Worm (Caenorhabditis elegans) whole organism, mixed stage, embryonic: Measurements from ENCODE around the gene rpl-37.

ENCODE experiments used
- M03D4.4 ChIP-seq: sonication (generic microtip); optimal IDR thresholded peaks from 2 replicates; lab custom pipeline; 2017; ENCODE audit warnings: mild to moderate bottlenecking, missing genetic modification characterization, missing compliant biosample characterization
- bed-3 ChIP-seq: fragments of 200-800 bp; sonication (Bioruptor generic); optimal IDR thresholded peaks from 3 replicates; lab custom pipeline; 2018; ENCODE audit warnings: mild to moderate bottlenecking, missing genetic modification characterization, moderate library complexity, missing compliant biosample characterization
- blmp-1 ChIP-seq: fragments of 150-350 bp; optimal IDR thresholded peaks from 2 replicates; lab custom pipeline; 2014; ENCODE audit warnings: missing biosample characterization, missing genetic modification characterization
- ceh-83 ChIP-seq: fragments of 200-800 bp; sonication (Bioruptor generic); optimal IDR thresholded peaks from 2 replicates; lab custom pipeline; 2018; ENCODE audit warnings: mild to moderate bottlenecking, missing genetic modification characterization, missing compliant biosample characterization
- ces-1 ChIP-seq: fragments of 150-350 bp; optimal IDR thresholded peaks from 2 replicates; lab custom pipeline; 2014; ENCODE audit warnings: missing biosample characterization, missing genetic modification reagents, missing genetic modification characterization
- cnd-1 ChIP-seq: fragments of 200-800 bp; sonication (Bioruptor generic); optimal IDR thresholded peaks from 2 replicates; lab custom pipeline; 2018; ENCODE audit warnings: mild to moderate bottlenecking, missing genetic modification characterization, missing compliant biosample characterization
- drap-1 ChIP-seq: fragments of 200-800 bp; sonication (Bioruptor generic); optimal IDR thresholded peaks from 3 replicates; lab custom pipeline; 2018; ENCODE audit warnings: mild to moderate bottlenecking, missing genetic modification characterization, missing compliant biosample characterization
- elt-1 ChIP-seq: sonication (generic microtip); optimal IDR thresholded peaks from 2 replicates; lab custom pipeline; 2017; ENCODE audit warnings: missing genetic modification characterization, mild to moderate bottlenecking, missing compliant biosample characterization, antibody characterized with exemption, moderate library complexity, borderline replicate concordance; ENCODE audit not compliant: insufficient read depth
- elt-3 ChIP-seq: fragments of 150-350 bp; optimal IDR thresholded peaks from 2 replicates; lab custom pipeline; 2014; ENCODE audit warnings: missing biosample characterization, missing genetic modification characterization
- flh-1 ChIP-seq: fragments of 200-800 bp; sonication (Bioruptor generic); optimal IDR thresholded peaks from 2 replicates; lab custom pipeline; 2018; ENCODE audit warnings: mild to moderate bottlenecking, missing genetic modification characterization, moderate library complexity, missing compliant biosample characterization
- hlh-1 ChIP-seq: fragments of 150-350 bp; optimal IDR thresholded peaks from 2 replicates; lab custom pipeline; 2014; ENCODE audit warnings: missing biosample characterization, missing genetic modification reagents, missing genetic modification characterization
- lin-13 ChIP-seq: fragments of 150-350 bp; optimal IDR thresholded peaks from 2 replicates; lab custom pipeline; 2014; ENCODE audit warnings: missing biosample characterization, missing genetic modification characterization
- lin-32 ChIP-seq: fragments of 200-800 bp; sonication (Bioruptor generic); optimal IDR thresholded peaks from 2 replicates; lab custom pipeline; 2018; ENCODE audit warnings: mild to moderate bottlenecking, missing genetic modification characterization, missing compliant biosample characterization
- lsy-2 ChIP-seq: fragments of 150-350 bp; optimal IDR thresholded peaks from 2 replicates; lab custom pipeline; 2014; ENCODE audit warnings: missing biosample characterization, missing genetic modification characterization
- mep-1 ChIP-seq: fragments of 150-350 bp; optimal IDR thresholded peaks from 2 replicates; lab custom pipeline; 2017; ENCODE audit warnings: missing biosample characterization, missing genetic modification reagents, missing genetic modification characterization, inconsistent platforms
- mls-2 ChIP-seq: sonication (generic microtip); optimal IDR thresholded peaks from 2 replicates; lab custom pipeline; 2016; ENCODE audit warnings: mild to moderate bottlenecking, missing genetic modification characterization, moderate library complexity, missing compliant biosample characterization
- nhr-12 ChIP-seq: fragments of 150-350 bp; optimal IDR thresholded peaks from 2 replicates; lab custom pipeline; 2014; ENCODE audit warnings: missing biosample characterization, missing genetic modification characterization
- nhr-2 ChIP-seq: fragments of 150-350 bp; optimal IDR thresholded peaks from 2 replicates; lab custom pipeline; 2014; ENCODE audit warnings: missing biosample characterization, missing genetic modification characterization
- nhr-237 ChIP-seq: fragments of 150-350 bp; optimal IDR thresholded peaks from 2 replicates; lab custom pipeline; 2014; ENCODE audit warnings: missing biosample characterization, missing genetic modification characterization
- nhr-28 ChIP-seq: fragments of 150-350 bp; optimal IDR thresholded peaks from 2 replicates; lab custom pipeline; 2014; ENCODE audit warnings: missing biosample characterization, missing genetic modification characterization
- nhr-76 ChIP-seq: sonication (generic microtip); optimal IDR thresholded peaks from 2 replicates; lab custom pipeline; 2017; ENCODE audit warnings: missing biosample characterization, missing genetic modification characterization
- pha-4 ChIP-seq: fragments of 150-350 bp; optimal IDR thresholded peaks from 2 replicates; lab custom pipeline; 2018; ENCODE audit warnings: missing biosample characterization, missing genetic modification reagents, missing genetic modification characterization
- snpc-4 ChIP-seq: fragments of 150-350 bp; optimal IDR thresholded peaks from 2 replicates; lab custom pipeline; 2014; ENCODE audit warnings: missing biosample characterization, missing genetic modification characterization
- sptf-1 ChIP-seq: sonication (generic microtip); optimal IDR thresholded peaks from 2 replicates; lab custom pipeline; 2017; ENCODE audit warnings: mild to moderate bottlenecking, missing genetic modification characterization, moderate library complexity, missing compliant biosample characterization
- tbx-8 ChIP-seq: fragments of 200-800 bp; sonication (Bioruptor generic); optimal IDR thresholded peaks from 2 replicates; lab custom pipeline; 2018; ENCODE audit warnings: mild to moderate bottlenecking, missing genetic modification characterization, moderate library complexity, missing compliant biosample characterization
- unc-62 ChIP-seq: fragments of 150-350 bp; optimal IDR thresholded peaks from 2 replicates; lab custom pipeline; 2014; ENCODE audit warnings: missing biosample characterization, missing genetic modification reagents, missing genetic modification characterization
- zip-8 ChIP-seq: fragments of 150-350 bp; optimal IDR thresholded peaks from 2 replicates; lab custom pipeline; 2014; ENCODE audit warnings: missing biosample characterization, missing genetic modification characterization
- ztf-11 ChIP-seq: fragments of 150-350 bp; optimal IDR thresholded peaks from 2 replicates; lab custom pipeline; 2014; ENCODE audit warnings: missing biosample characterization, missing genetic modification characterization

The rpl-37 gene

DNA sequence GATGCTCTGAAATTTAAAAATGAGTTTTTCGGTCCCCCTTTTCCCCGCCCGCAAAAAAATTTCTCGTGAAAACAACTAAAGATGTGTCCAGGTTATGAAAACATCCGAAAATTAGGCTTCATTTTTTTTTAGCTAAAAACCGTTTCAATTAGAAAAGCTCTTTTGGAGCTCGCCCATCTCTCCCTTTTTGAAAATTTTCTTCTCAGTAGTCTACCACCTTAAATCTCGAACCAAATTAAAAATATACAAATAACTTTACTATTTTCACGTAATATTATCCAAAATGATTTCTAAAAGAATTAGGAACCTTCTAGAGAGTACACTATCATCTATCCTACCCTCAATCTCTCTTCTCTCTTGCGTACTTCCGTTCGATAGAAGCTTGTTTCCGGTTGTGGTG lies 33.8 kb downstream of the rpl-37 start:
- TF ChIP-seq blmp-1 (tag; lab: Kevin White, UChicago), result no peak

DNA sequence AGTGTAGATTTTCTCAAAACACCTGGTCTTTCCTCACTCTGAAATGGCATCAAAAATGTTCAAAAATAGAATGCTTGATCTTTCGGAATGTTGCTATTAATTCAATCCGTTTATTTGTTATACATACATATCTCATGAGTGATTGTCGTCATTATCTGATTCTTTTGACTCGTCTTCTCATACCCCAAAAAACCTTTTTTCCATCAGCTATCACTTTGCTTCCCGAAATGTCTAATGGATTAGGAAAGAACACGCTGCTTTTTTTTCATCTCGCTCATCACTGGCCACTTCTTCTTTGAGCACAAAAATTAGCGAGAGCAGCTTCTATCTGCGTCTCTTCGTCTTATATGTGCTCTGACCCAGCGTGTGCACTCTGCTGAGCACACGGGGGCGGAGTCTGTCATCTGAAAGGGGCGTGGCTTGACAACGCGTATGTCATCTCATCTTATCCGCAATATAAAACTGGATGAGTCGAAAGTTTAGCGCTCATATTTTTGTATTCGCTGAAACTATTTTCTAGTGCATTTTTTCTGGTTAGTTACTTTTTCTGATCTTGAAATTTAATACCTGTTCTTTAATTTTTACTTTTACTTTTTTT lies 36.4 kb downstream of the rpl-37 start:
- TF ChIP-seq lin-13 (tag; lab: Kevin White, UChicago) (no peak), elt-1 (tag; lab: Kevin White, UChicago) (no peak), ztf-11 (tag; lab: Kevin White, UChicago) (no peak), lin-32 (GFP tag; lab: Kevin White, UChicago) (no peak), ceh-83 (GFP tag; lab: Kevin White, UChicago) (no peak), zip-8 (tag; lab: Kevin White, UChicago) (no peak), mls-2 (tag; lab: Kevin White, UChicago) (no peak), unc-62 (GFP tag; lab: Kevin White, UChicago) (no peak), snpc-4 (tag; lab: Kevin White, UChicago) (no peak), cnd-1 (tag; lab: Kevin White, UChicago) (no peak), nhr-12 (tag; lab: Kevin White, UChicago) (no peak), nhr-76 (tag; lab: Kevin White, UChicago) (no peak), M03D4.4 (tag; lab: Kevin White, UChicago) (no peak)

DNA sequence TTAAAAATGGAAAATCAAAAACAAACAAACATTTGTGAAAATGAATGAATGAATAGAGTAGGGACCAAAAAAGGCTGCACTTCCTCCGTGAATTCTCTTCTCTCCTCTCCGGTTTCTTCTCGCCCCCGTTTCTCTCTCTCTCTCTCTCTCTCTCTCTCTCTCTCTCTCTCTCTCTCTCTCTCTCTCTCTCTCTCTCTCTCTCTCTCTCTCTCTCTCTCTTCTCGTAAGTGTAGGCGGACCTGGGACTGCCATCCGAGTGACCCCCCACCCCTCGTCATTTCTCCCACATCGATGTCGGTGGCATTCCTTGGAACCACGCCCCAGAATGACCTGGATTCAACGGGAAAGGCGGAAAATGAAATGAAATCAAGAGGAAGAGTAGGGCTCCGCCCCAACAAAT lies 38.3 kb downstream of the rpl-37 start:
- TF ChIP-seq ces-1 (GFP tag; lab: Kevin White, UChicago) (no peak), mls-2 (tag; lab: Kevin White, UChicago) (no peak), mep-1 (tag; lab: Kevin White, UChicago) (no peak), flh-1 (no peak), lin-13 (tag; lab: Kevin White, UChicago) (no peak), lin-32 (GFP tag; lab: Kevin White, UChicago) (no peak), sptf-1 (tag; lab: Kevin White, UChicago) (peak; percentile 27), elt-1 (tag; lab: Kevin White, UChicago) (no peak), nhr-2 (tag; lab: Kevin White, UChicago) (no peak), cnd-1 (tag; lab: Kevin White, UChicago) (no peak), bed-3 (GFP tag; lab: Kevin White, UChicago) (no peak), blmp-1 (tag; lab: Kevin White, UChicago) (no peak), ceh-83 (GFP tag; lab: Kevin White, UChicago) (peak; percentile 16), ztf-11 (tag; lab: Kevin White, UChicago) (no peak)

DNA sequence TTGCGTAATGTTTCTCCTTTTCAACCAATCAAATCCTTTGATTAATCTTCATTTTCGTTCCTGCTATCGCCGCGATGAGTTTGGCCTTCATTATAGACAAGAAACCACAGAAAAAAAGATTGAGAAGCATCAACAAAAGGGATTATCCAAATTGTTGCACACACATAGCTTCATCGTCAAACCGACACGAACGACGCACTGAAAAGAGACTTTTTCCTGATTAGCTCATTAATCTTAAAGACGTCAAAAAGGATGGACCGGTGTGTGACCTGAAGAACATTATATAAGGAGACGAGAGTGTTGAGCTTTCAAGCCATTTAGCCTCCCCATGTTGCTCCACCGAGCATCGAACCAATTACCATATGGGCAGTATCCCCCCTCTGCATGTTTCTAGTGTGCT lies 41.3 kb downstream of the rpl-37 start:
- TF ChIP-seq lin-13 (tag; lab: Kevin White, UChicago) (no peak), unc-62 (GFP tag; lab: Kevin White, UChicago) (no peak), bed-3 (GFP tag; lab: Kevin White, UChicago) (no peak), sptf-1 (tag; lab: Kevin White, UChicago) (no peak), flh-1 (no peak), nhr-12 (tag; lab: Kevin White, UChicago) (no peak), nhr-2 (tag; lab: Kevin White, UChicago) (no peak), lsy-2 (tag; lab: Kevin White, UChicago) (no peak), elt-3 (tag; lab: Kevin White, UChicago) (no peak), drap-1 (GFP tag; lab: Kevin White, UChicago) (no peak)

DNA sequence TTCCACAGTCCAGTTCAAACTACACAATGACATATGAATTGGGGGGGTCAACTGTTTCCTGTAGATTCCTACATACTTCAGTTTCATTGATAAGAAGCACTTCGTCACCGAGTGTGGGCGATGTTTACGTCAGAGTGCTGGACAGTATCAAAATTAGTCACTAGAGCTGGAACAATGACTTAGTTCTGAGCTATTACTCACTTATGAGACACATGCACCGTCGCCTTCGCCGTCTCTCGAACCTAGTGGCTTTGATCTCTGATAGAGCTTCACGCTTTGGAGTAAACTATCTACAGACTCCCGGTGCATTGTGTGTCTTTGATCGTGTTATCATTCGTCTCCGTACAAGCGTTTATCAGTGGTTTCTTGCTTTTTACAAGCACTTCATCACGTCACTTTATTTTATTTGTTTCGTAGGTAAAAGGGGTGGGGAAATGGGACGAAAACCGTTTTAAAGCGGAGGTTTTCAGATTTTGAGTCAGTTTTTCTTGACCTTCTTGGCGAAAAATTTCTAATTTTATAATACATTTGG lies 43.0 kb downstream of the rpl-37 start:
- TF ChIP-seq elt-1 (tag; lab: Kevin White, UChicago) (no peak), lin-32 (GFP tag; lab: Kevin White, UChicago) (no peak), hlh-1 (no peak), mls-2 (tag; lab: Kevin White, UChicago) (no peak), mep-1 (tag; lab: Kevin White, UChicago) (no peak), pha-4 (tag; lab: Kevin White, UChicago) (no peak), tbx-8 (GFP tag; lab: Kevin White, UChicago) (no peak), nhr-237 (tag; lab: Kevin White, UChicago) (no peak), nhr-28 (tag; lab: Kevin White, UChicago) (no peak)
- TF ChIP-seq, all 35 proteins: peak for 0
